Worm (Caenorhabditis elegans): Measurements from ENCODE around the gene str-18.

str-18 gene

DNA sequence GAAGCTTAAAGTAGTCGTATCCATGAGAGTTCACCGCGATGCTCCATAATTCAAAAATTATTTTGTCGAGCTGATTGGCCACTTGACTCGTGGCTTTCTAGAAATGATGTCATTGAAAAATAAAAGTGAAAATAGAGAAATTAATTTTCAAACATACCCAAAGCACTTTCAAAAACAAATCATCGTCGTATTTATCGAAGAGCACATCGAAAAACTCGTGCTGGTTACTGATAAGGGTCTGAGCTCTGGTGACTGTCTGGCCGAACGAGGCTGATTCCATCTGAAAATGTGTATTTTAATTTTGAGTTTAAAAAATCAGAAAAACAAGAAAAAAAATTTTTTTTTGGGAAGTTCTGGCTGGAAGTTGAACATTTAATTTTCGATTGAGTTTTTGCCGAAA, 29.4 kb downstream of the str-18 start:
- no peak for TF ChIP-seq W03F9.2 (tag; optimal IDR thresholded peaks at IDR 0.05)
- no peak for TF ChIP-seq dao-5 (tag; optimal IDR thresholded peaks at IDR 0.05)
- TF ChIP-seq him-1 (tag; optimal IDR thresholded peaks at IDR 0.05), result no peak

DNA sequence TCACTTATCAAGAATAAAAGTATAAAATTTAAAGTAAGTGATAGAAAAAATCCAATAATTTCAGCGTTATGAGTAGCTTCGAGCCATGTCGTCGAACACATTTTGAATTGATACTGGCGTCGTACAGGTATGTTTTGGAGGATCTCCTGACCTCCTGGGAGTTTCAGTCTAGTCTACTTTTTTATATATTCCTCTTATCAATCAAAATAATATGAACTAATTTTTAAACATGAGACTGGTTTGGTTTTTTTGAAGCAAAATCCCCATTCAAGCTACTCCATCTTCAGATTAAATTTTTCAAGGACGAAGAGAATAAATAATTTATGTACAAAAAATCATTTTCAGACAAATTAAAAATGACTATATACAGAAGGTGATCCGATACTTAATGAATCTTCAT, 29.9 kb downstream of the str-18 start, which contains the start of gene str-101:
Gene str-101 (minus strand): TSS at position 101 of the 400 bp plus-strand sequence.
- no peak for TF ChIP-seq W03F9.2 (tag; optimal IDR thresholded peaks at IDR 0.05)

DNA sequence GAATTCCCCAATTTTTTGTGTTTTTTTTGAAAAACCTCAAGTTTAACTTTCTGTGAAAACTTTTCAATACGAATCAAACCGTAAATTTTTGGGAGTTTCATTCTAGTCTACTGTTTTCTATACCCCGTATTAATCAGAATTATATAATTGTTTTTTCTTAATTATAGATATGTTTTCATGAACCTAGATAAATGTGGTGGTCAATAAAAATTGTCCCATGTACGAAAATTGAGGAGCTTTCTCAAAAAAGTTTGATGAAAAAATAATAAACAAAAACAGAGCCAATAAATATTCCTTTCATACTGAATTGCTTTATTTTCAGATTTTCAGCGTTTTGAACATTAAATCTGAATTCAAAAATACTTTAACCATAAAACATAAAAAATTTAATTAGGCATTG, 31.4 kb downstream of the str-18 start, which contains the start of gene Y6E2A.1:
Gene Y6E2A.1 (minus strand): TSS at position 101 of the 400 bp plus-strand sequence.
- TF ChIP-seq dao-5 (tag; optimal IDR thresholded peaks at IDR 0.05) (no peak), him-1 (tag; optimal IDR thresholded peaks at IDR 0.05) (no peak), W03F9.2 (tag; optimal IDR thresholded peaks at IDR 0.05) (no peak)

DNA sequence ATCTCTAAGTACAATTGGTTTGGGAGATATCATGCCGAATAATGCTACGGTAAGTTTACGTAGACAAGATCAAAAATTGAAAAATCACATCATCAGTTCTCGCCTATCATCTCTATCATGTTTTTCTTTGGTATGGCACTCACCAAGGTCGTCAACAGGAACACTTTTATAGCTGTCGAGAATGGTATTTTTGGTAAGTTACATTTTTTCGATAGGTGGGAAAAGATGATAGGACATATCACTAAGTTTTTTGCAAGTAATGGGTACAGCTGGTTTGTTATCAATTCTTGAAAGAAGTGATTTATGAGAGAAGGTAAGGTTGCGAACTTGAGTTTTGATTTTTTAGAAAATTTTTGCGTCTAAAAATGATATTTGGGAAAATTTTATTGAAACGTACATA, 33.8 kb downstream of the str-18 start:
- TF ChIP-seq W03F9.2 (tag; optimal IDR thresholded peaks at IDR 0.05), result no peak
- no peak for TF ChIP-seq dao-5 (tag; optimal IDR thresholded peaks at IDR 0.05)
- TF ChIP-seq him-1 (tag; optimal IDR thresholded peaks at IDR 0.05), result no peak

DNA sequence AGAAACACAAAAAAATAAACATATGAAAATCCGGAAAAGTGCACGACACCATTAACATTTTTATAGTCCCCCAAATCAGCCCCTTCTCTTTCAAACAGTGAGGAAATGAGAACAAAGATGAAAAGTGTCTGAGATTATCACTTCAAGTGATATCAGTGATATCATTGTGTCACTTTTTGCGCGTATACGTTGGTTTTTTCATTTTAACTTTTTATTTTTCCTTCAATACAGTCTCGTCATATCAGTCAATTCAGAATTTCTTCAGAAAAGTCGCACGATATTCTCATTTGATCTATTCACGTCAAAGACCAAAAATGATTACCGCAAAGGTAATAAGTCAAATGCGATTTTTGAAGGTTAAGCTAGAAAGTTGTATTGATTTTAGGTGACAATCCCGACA, 37.0 kb downstream of the str-18 start, which contains the start of gene twk-34:
Gene twk-34 (plus strand): TSS at position 216 of the 400 bp plus-strand sequence.
- TF ChIP-seq dao-5 (tag; optimal IDR thresholded peaks at IDR 0.05) (no peak), W03F9.2 (tag; optimal IDR thresholded peaks at IDR 0.05) (no peak), him-1 (tag; optimal IDR thresholded peaks at IDR 0.05) (no peak)

DNA sequence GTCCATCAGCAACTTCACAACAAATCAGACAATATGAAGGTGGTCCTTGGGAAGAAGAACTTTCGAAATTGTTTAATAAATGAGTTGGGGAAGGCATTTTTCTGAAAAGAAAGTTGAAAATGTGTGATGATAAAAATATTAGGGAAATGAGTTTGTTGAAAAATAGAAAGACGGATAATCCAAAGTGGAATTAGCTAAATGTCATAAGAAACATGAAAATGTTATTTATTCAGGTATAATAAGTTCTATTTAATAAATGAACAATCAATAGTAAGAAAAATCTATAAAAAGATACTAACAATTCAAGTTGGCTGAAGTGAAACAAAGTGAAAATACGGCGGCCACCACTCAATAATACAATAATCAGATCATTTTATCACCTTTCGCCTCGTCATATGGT, 39.5 kb downstream of the str-18 start, which contains the start of gene nhr-53:
Gene nhr-53 (minus strand): TSS at position 101 of the 400 bp plus-strand sequence.
- no peak for TF ChIP-seq W03F9.2 (tag; optimal IDR thresholded peaks at IDR 0.05)

DNA sequence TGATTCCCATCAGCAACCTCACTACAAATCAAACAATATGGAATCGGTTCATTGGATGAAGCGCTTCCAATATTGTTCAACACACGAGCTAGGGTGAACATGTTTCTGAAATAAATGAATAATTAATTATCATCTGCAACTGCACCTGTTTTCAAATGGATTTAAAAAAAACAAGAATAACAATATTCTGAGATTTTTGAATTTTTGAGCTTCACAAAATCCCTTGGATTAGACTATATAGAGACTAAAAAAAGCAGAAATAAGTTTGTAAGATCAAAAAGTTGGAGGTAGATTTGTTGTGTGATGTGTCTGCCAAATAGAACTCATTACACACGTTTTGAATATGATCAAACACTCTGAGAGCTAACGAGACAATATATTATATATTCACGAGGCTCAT, 42.0 kb downstream of the str-18 start, which contains the start of gene nhr-199:
Gene nhr-199 (minus strand): TSS at position 101 of the 400 bp plus-strand sequence.
- TF ChIP-seq dao-5 (tag; optimal IDR thresholded peaks at IDR 0.05) (no peak), W03F9.2 (tag; optimal IDR thresholded peaks at IDR 0.05) (no peak), him-1 (tag; optimal IDR thresholded peaks at IDR 0.05) (no peak)

DNA sequence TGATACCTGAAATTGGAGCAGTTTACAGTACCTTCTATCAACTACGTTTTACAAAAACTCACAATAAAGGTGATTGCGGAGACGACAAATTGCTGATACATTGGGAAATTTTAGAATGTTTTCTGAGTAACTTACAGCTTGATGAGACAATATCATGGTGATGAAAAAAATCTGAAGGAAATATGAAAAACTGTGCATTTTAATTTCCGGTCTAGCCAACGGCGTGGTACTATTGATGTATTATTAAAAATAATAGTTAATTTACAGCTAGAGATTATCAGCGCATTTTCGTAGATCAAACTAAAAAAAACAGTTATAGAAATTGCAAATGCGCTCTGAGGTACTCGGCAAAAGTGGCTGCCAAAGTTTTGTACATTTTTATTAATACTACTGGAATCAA, 43.7 kb downstream of the str-18 start, which contains the start of gene srx-29:
Gene srx-29 (minus strand): TSS at position 101 of the 400 bp plus-strand sequence.
- no peak for TF ChIP-seq W03F9.2 (tag; optimal IDR thresholded peaks at IDR 0.05)
- TF ChIP-seq dao-5 (tag; optimal IDR thresholded peaks at IDR 0.05), result no peak
- TF ChIP-seq him-1 (tag; optimal IDR thresholded peaks at IDR 0.05), result no peak

DNA sequence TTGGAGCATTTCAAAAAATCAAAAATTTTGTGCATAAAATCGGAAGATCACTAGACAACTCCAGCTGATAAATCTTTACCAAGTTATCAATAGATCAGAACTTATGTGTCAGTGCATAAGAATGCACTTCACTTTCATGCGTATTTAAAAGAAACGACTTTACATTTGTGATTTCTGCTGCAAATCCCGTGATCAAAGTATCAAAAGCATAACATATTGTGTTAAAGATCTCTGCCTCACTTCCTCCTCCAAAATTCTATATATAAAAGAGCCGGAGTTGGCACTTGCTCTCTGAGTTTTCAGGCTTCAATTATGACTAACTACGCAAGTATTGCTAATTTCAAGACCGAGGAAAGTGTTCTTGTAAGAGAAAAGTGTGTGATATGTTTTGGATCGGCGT, 48.1 kb downstream of the str-18 start, which contains the start of gene nhr-198:
Gene nhr-198 (plus strand): TSS at position 313 of the 400 bp plus-strand sequence.
- no peak for TF ChIP-seq dao-5 (tag; optimal IDR thresholded peaks at IDR 0.05)
- no peak for TF ChIP-seq him-1 (tag; optimal IDR thresholded peaks at IDR 0.05)
- TF ChIP-seq W03F9.2 (tag; optimal IDR thresholded peaks at IDR 0.05), result no peak
